Worm (Caenorhabditis elegans) whole organism, L1 larva: ENCODE data around the gene dhs-19.
"Not testable (repeated sequence)": the region's sequence is repeated elsewhere in the genome, so short reads cannot be mapped to it uniquely, and the experiment has no call there.

Experiments used
- aly-2 ChIP-seq: fragments of 150-350 bp; optimal IDR thresholded peaks from 2 replicates; lab custom pipeline; 2014; ENCODE audit warnings: missing biosample characterization, missing genetic modification characterization
- ceh-63 ChIP-seq: fragments of 200-800 bp; sonication (Bioruptor generic); optimal IDR thresholded peaks from 2 replicates; lab custom pipeline; 2018; ENCODE audit warnings: mild to moderate bottlenecking, missing genetic modification characterization, missing compliant biosample characterization
- dpl-1 ChIP-seq, 3 experiments: fragments of 150-350 bp in 2 of 3; sonication (generic microtip) in 1 of 3; optimal IDR thresholded peaks; 2 replicates each; lab custom pipeline; 2014 to 2017; ENCODE audit warnings: missing biosample characterization in 3 of 3, missing genetic modification characterization in 3 of 3, missing genetic modification reagents in 3 of 3
- efl-1 ChIP-seq, 4 experiments: fragments of 150-350 bp; optimal IDR thresholded peaks in 3 of 4; peaks in 1 of 4; 1 replicate in 1 of 4; 2 replicates in 3 of 4; lab custom pipeline; 2014; ENCODE audit warnings: missing biosample characterization in 2 of 4, missing genetic modification characterization in 2 of 4, missing genetic modification reagents in 2 of 4
- egl-27 ChIP-seq, 2 experiments: fragments of 150-350 bp in 1 of 2; sonication (generic microtip); optimal IDR thresholded peaks; 3 replicates each; lab custom pipeline; 2017 to 2018; ENCODE audit warnings: missing biosample characterization in 2 of 2, missing genetic modification characterization in 2 of 2, missing genetic modification reagents in 2 of 2
- elt-3 ChIP-seq, 6 experiments: fragments of 150-350 bp in 1 of 6; sonication (generic microtip); optimal IDR thresholded peaks; 2 replicates each; lab custom pipeline; 2017 to 2018; ENCODE audit warnings: missing biosample characterization in 6 of 6, missing genetic modification characterization in 6 of 6, inconsistent platforms in 1 of 6
- fkh-4 ChIP-seq: sonication (generic microtip); optimal IDR thresholded peaks from 2 replicates; lab custom pipeline; 2016; ENCODE audit warnings: missing compliant biosample characterization, missing genetic modification characterization, borderline replicate concordance
- fkh-8 ChIP-seq: sonication (generic microtip); optimal IDR thresholded peaks from 2 replicates; lab custom pipeline; 2016; ENCODE audit warnings: mild to moderate bottlenecking, missing genetic modification characterization, missing compliant biosample characterization
- hlh-17 ChIP-seq: fragments of 200-800 bp; sonication (Bioruptor generic); optimal IDR thresholded peaks from 2 replicates; lab custom pipeline; 2018; ENCODE audit warnings: missing genetic modification characterization, mild to moderate bottlenecking, missing compliant biosample characterization, moderate library complexity, borderline replicate concordance
- hlh-4 ChIP-seq: sonication (generic microtip); optimal IDR thresholded peaks from 2 replicates; lab custom pipeline; 2016; ENCODE audit warnings: mild to moderate bottlenecking, missing genetic modification characterization, missing compliant biosample characterization
- isw-1 ChIP-seq: fragments of 200-800 bp; sonication (Bioruptor generic); IDR thresholded peaks from 2 replicates; pipeline ENCODE4 v1.3.6; 2022; ENCODE audit warnings: missing genetic modification characterization, missing compliant biosample characterization
- jun-1 ChIP-seq: fragments of 150-350 bp; optimal IDR thresholded peaks from 2 replicates; lab custom pipeline; 2014; ENCODE audit warnings: missing biosample characterization, missing genetic modification reagents, missing genetic modification characterization
- lin-13 ChIP-seq: fragments of 150-350 bp; optimal IDR thresholded peaks from 2 replicates; lab custom pipeline; 2014; ENCODE audit warnings: missing biosample characterization, missing genetic modification reagents, missing genetic modification characterization
- lin-39 ChIP-seq: fragments of 150-350 bp; optimal IDR thresholded peaks from 2 replicates; lab custom pipeline; 2014; ENCODE audit warnings: missing biosample characterization, missing genetic modification reagents, missing genetic modification characterization
- lsy-2 ChIP-seq, 2 experiments: fragments of 150-350 bp; optimal IDR thresholded peaks; 2 replicates each; lab custom pipeline; 2014; ENCODE audit warnings: missing biosample characterization in 2 of 2, missing genetic modification characterization in 2 of 2
- mab-9 ChIP-seq: fragments of 200-800 bp; sonication (Bioruptor generic); IDR thresholded peaks from 2 replicates; pipeline ENCODE4 v1.3.6; 2022; ENCODE audit warnings: missing genetic modification reagents, missing genetic modification characterization, missing compliant biosample characterization
- mep-1 ChIP-seq: fragments of 150-350 bp; optimal IDR thresholded peaks from 2 replicates; lab custom pipeline; 2014; ENCODE audit warnings: missing biosample characterization, missing genetic modification characterization
- nhr-11 ChIP-seq: fragments of 150-350 bp; optimal IDR thresholded peaks from 2 replicates; lab custom pipeline; 2014; ENCODE audit warnings: missing biosample characterization, missing genetic modification characterization
- nhr-28 ChIP-seq: fragments of 150-350 bp; optimal IDR thresholded peaks from 2 replicates; lab custom pipeline; 2014; ENCODE audit warnings: missing biosample characterization, missing genetic modification characterization
- nhr-71 ChIP-seq: sonication (generic microtip); optimal IDR thresholded peaks from 2 replicates; lab custom pipeline; 2016; ENCODE audit warnings: mild to moderate bottlenecking, missing genetic modification characterization, moderate library complexity, missing compliant biosample characterization
- nhr-76 ChIP-seq: sonication (generic microtip); optimal IDR thresholded peaks from 2 replicates; lab custom pipeline; 2017; ENCODE audit warnings: missing biosample characterization, missing genetic modification characterization
- pqm-1 ChIP-seq: sonication (generic microtip); optimal IDR thresholded peaks from 3 replicates; lab custom pipeline; 2017; ENCODE audit warnings: missing biosample characterization, missing genetic modification characterization
- unc-130 ChIP-seq: fragments of 150-350 bp; optimal IDR thresholded peaks from 2 replicates; lab custom pipeline; 2017; ENCODE audit warnings: missing biosample characterization, missing genetic modification characterization, inconsistent platforms
- unc-30 ChIP-seq: sonication (generic microtip); optimal IDR thresholded peaks from 2 replicates; lab custom pipeline; 2017; ENCODE audit warnings: missing biosample characterization, missing genetic modification characterization
- unc-98 ChIP-seq: fragments of 200-800 bp; sonication (Bioruptor generic); IDR thresholded peaks from 2 replicates; pipeline ENCODE4 v1.3.6; 2022; ENCODE audit warnings: missing genetic modification characterization, missing compliant biosample characterization
- vab-15 ChIP-seq: sonication (generic microtip); optimal IDR thresholded peaks from 2 replicates; lab custom pipeline; 2017; ENCODE audit warnings: missing genotype, mild to moderate bottlenecking, missing genetic modification characterization, missing compliant biosample characterization
- xbp-1 ChIP-seq: sonication (generic microtip); optimal IDR thresholded peaks from 2 replicates; lab custom pipeline; 2016; ENCODE audit warnings: missing genetic modification characterization, missing compliant biosample characterization
- zag-1 ChIP-seq: fragments of 150-350 bp; optimal IDR thresholded peaks from 2 replicates; lab custom pipeline; 2014; ENCODE audit warnings: missing biosample characterization, missing genetic modification characterization
- ztf-4 ChIP-seq: fragments of 150-350 bp; optimal IDR thresholded peaks from 2 replicates; lab custom pipeline; 2014; ENCODE audit warnings: missing biosample characterization, missing genetic modification characterization

The dhs-19 gene

DNA sequence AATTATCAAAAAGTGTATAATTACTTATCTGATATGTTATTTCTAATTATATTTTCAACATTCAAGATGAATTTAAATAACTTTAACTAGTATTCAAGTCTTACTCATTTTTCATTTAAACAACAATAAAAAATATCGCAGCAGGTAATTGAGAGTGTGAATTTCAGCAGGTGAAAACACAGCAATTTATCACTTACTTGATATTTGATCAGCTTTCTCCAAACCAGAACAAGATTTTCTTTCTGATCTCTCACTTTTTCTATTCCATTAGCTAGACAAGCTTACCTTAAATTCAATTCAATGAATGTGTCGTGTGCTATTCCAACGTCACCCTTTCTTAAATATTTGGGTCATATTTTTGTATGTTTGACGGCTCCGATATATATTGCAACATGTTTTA is 4.7 kb downstream of the dhs-19 start, which contains the start of gene srh-1 (continued):
- TF ChIP-seq lin-13 = no peak
- TF ChIP-seq, all 84 proteins: peak for 0

DNA sequence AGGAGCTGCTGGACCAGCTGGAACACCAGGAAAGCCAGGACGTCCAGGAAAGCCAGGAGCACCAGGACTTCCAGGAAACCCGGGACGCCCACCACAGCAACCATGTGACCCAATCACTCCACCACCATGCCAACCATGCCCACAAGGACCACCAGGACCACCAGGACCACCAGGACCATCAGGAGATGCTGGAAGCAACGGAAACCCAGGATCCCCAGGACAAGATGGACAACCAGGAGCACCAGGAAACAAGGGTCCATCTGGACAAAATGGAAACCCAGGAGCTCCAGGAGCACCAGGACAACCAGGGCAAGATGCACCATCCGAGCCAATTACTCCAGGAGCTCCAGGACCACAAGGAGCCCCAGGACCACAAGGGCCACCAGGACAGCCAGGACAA is 5.9 kb downstream of the dhs-19 start:
- TF ChIP-seq mab-9 (GFP tag; lab: Robert Waterston, UW) = no peak
- no peak for TF ChIP-seq egl-27 (tag; optimal IDR thresholded peaks at IDR 0.05; lab: Kevin White, UChicago)
- no peak for TF ChIP-seq unc-30
- no peak for TF ChIP-seq xbp-1 (tag; lab: Kevin White, UChicago)
- no peak for TF ChIP-seq fkh-8 (tag; lab: Kevin White, UChicago)
- no peak for TF ChIP-seq pqm-1 (tag; lab: Kevin White, UChicago)
- TF ChIP-seq unc-98 (GFP tag; lab: Robert Waterston, UW) = no peak
- TF ChIP-seq mep-1 (tag; lab: Kevin White, UChicago) = no peak
- no peak for TF ChIP-seq nhr-71 (tag; lab: Kevin White, UChicago)
- TF ChIP-seq ztf-4 = no peak
- no peak for TF ChIP-seq fkh-4 (tag; lab: Kevin White, UChicago)
- TF ChIP-seq jun-1 = no peak
- no peak for TF ChIP-seq nhr-28
- no peak for TF ChIP-seq hlh-17 (GFP tag; lab: Kevin White, UChicago)
- TF ChIP-seq ceh-63 (GFP tag; lab: Kevin White, UChicago) = no peak
- no peak for TF ChIP-seq vab-15 (tag; lab: Kevin White, UChicago)
- TF ChIP-seq isw-1 (GFP tag; lab: Robert Waterston, UW) = no peak
- TF ChIP-seq aly-2 (tag; lab: Kevin White, UChicago) = no peak

DNA sequence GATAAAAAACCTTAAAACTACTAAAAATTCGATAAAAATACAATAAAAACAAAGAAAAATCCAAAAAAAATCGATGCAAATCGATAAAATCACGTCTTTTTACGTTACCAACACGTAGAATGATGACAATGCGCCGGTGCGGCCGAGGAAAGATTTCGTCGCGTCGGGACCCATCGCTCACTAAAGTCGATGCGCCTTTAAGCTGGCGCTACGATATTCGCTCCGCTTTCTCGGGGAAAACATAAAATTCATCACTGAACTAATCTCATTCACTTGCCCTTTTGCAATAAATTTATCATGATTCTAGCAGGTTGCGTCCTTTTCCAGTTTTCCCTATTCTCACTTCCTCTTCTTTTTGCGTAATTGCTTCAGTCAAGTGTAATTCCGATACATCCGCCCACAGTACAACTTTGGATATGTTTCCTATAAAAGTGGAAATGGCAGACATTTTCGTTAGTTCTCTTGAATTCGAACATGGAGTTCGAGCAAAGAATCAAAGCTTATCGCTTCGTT is 6.6 kb downstream of the dhs-19 start, which contains the start of gene col-157:
col-157 (plus strand) TSS at position 463 of the 513 bp plus-strand sequence.
- not testable (repeated sequence) for TF ChIP-seq hlh-4 (tag; lab: Kevin White, UChicago); nhr-11 (tag; lab: Kevin White, UChicago); elt-3 (tag; optimal IDR thresholded peaks at IDR 0.05; lab: Kevin White, UChicago)

DNA sequence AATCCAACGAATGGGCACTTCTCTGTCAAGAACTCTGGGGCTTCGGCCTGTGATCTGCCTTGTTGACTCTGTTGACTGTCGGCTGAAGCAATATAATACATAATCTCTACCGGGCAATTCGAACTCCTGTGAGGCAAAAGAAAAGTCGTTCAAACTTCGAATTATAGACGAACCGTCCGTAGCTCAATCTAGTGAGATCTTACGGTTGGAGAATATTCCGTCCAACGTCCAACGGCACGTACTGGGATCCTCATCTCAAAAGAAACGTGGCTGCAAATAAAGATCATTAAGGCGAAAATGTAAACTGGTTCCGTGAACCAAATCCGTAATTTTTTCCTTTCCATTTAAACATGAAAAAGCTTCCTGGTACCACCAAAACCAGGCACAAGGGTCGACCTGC is 9.5 kb downstream of the dhs-19 start, which contains the start of gene T11F9.14:
T11F9.14 (minus strand) TSS at position 101 of the 400 bp plus-strand sequence.
- TF ChIP-seq hlh-17 (GFP tag; lab: Kevin White, UChicago); unc-130 (tag; lab: Kevin White, UChicago); dpl-1 (GFP tag; optimal IDR thresholded peaks at IDR 0.05; lab: Kevin White, UChicago): not testable (repeated sequence)

DNA sequence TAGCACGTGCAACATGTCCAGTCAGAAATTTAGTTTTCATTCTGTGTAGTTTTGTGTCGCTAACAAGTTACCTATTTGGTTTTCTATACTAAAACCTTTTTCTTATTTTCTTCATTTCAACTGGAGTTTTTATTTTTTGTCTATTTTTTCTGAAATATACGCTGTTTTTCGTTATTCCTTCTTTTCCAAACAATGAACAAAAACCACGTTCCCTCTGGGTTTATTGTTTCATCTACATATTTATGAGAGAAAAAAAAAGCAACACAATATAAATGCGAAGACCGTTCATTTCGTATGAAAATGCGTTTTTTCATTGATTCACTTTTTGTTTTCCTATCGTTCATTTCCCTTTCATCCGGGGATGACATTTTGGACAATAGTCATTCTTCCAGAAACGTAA is 10.9 kb downstream of the dhs-19 start, which contains the start of gene T11F9.22:
T11F9.22 (plus strand) TSS at position 301 of the 400 bp plus-strand sequence.
- TF ChIP-seq lin-39 (tag; lab: Kevin White, UChicago) (no peak), efl-1 (optimal IDR thresholded peaks at IDR 0.05; lab: Kevin White, UChicago) (no peak), efl-1 (GFP tag; optimal IDR thresholded peaks at IDR 0.05 in 1 of 2; lab: Kevin White, UChicago) (peak in 1 of 2 experiments; percentile 64)

DNA sequence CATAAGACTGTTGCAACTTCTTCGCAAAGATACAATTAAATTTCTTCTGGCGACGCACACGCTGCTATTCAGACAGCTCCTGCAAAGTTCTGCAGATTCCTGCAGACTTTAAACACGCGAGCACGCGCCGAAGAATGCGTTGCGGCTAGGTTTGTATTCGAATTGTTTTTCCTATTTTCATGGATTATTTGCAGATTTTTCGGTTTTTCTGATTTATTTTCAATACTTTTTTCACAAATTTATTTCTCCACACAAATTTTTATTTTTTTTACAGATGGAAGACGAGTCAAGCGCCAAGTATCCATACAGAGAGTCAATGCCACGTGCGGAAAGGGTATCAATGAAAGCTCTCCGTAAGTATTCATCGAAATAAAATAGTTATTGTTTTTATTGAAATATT is 14.6 kb downstream of the dhs-19 start, which contains the start of gene T11F9.7:
T11F9.7 (plus strand) TSS at position 301 of the 400 bp plus-strand sequence.
- TF ChIP-seq zag-1 (tag; lab: Kevin White, UChicago); lsy-2 (tag; optimal IDR thresholded peaks at IDR 0.05; lab: Kevin White, UChicago); nhr-76 (tag; lab: Kevin White, UChicago): not testable (repeated sequence)
